Worm (Caenorhabditis elegans) whole organism, mixed stage, embryonic: Measurements from ENCODE around the gene R08C7.1.

Experiments used
- M03D4.4 ChIP-seq: sonication (generic microtip); optimal IDR thresholded peaks from 2 replicates; lab custom pipeline; 2017; ENCODE audit warnings: mild to moderate bottlenecking, missing genetic modification characterization, missing compliant biosample characterization
- bed-3 ChIP-seq: fragments of 200-800 bp; sonication (Bioruptor generic); optimal IDR thresholded peaks from 3 replicates; lab custom pipeline; 2018; ENCODE audit warnings: mild to moderate bottlenecking, missing genetic modification characterization, moderate library complexity, missing compliant biosample characterization
- blmp-1 ChIP-seq: fragments of 150-350 bp; optimal IDR thresholded peaks from 2 replicates; lab custom pipeline; 2014; ENCODE audit warnings: missing biosample characterization, missing genetic modification characterization
- ceh-39 ChIP-seq: fragments of 150-350 bp; optimal IDR thresholded peaks from 2 replicates; lab custom pipeline; 2014; ENCODE audit warnings: missing biosample characterization, missing genetic modification characterization
- ceh-43 ChIP-seq: fragments of 200-800 bp; sonication (Bioruptor generic); optimal IDR thresholded peaks from 2 replicates; lab custom pipeline; 2018; ENCODE audit warnings: mild to moderate bottlenecking, missing genetic modification characterization, moderate library complexity, missing compliant biosample characterization
- ceh-83 ChIP-seq: fragments of 200-800 bp; sonication (Bioruptor generic); optimal IDR thresholded peaks from 2 replicates; lab custom pipeline; 2018; ENCODE audit warnings: mild to moderate bottlenecking, missing genetic modification characterization, missing compliant biosample characterization
- ces-1 ChIP-seq: fragments of 150-350 bp; optimal IDR thresholded peaks from 2 replicates; lab custom pipeline; 2014; ENCODE audit warnings: missing biosample characterization, missing genetic modification reagents, missing genetic modification characterization
- cnd-1 ChIP-seq: fragments of 200-800 bp; sonication (Bioruptor generic); optimal IDR thresholded peaks from 2 replicates; lab custom pipeline; 2018; ENCODE audit warnings: mild to moderate bottlenecking, missing genetic modification characterization, missing compliant biosample characterization
- drap-1 ChIP-seq: fragments of 200-800 bp; sonication (Bioruptor generic); optimal IDR thresholded peaks from 3 replicates; lab custom pipeline; 2018; ENCODE audit warnings: mild to moderate bottlenecking, missing genetic modification characterization, missing compliant biosample characterization
- elt-1 ChIP-seq: sonication (generic microtip); optimal IDR thresholded peaks from 2 replicates; lab custom pipeline; 2017; ENCODE audit warnings: missing genetic modification characterization, mild to moderate bottlenecking, missing compliant biosample characterization, antibody characterized with exemption, moderate library complexity, borderline replicate concordance; ENCODE audit not compliant: insufficient read depth
- elt-3 ChIP-seq: fragments of 150-350 bp; optimal IDR thresholded peaks from 2 replicates; lab custom pipeline; 2014; ENCODE audit warnings: missing biosample characterization, missing genetic modification characterization
- flh-1 ChIP-seq: fragments of 200-800 bp; sonication (Bioruptor generic); optimal IDR thresholded peaks from 2 replicates; lab custom pipeline; 2018; ENCODE audit warnings: mild to moderate bottlenecking, missing genetic modification characterization, moderate library complexity, missing compliant biosample characterization
- ham-2 ChIP-seq: fragments of 200-800 bp; sonication (Bioruptor generic); optimal IDR thresholded peaks from 2 replicates; lab custom pipeline; 2018; ENCODE audit warnings: mild to moderate bottlenecking, missing genetic modification characterization, missing compliant biosample characterization
- hlh-1 ChIP-seq: fragments of 150-350 bp; optimal IDR thresholded peaks from 2 replicates; lab custom pipeline; 2014; ENCODE audit warnings: missing biosample characterization, missing genetic modification reagents, missing genetic modification characterization
- lin-32 ChIP-seq: fragments of 200-800 bp; sonication (Bioruptor generic); optimal IDR thresholded peaks from 2 replicates; lab custom pipeline; 2018; ENCODE audit warnings: mild to moderate bottlenecking, missing genetic modification characterization, missing compliant biosample characterization
- lsy-2 ChIP-seq: fragments of 150-350 bp; optimal IDR thresholded peaks from 2 replicates; lab custom pipeline; 2014; ENCODE audit warnings: missing biosample characterization, missing genetic modification characterization
- mab-5 ChIP-seq: fragments of 150-350 bp; optimal IDR thresholded peaks from 2 replicates; lab custom pipeline; 2014; ENCODE audit warnings: missing biosample characterization, missing genetic modification characterization
- mep-1 ChIP-seq: fragments of 150-350 bp; optimal IDR thresholded peaks from 2 replicates; lab custom pipeline; 2017; ENCODE audit warnings: missing biosample characterization, missing genetic modification reagents, missing genetic modification characterization, inconsistent platforms
- mls-2 ChIP-seq: sonication (generic microtip); optimal IDR thresholded peaks from 2 replicates; lab custom pipeline; 2016; ENCODE audit warnings: mild to moderate bottlenecking, missing genetic modification characterization, moderate library complexity, missing compliant biosample characterization
- nhr-12 ChIP-seq: fragments of 150-350 bp; optimal IDR thresholded peaks from 2 replicates; lab custom pipeline; 2014; ENCODE audit warnings: missing biosample characterization, missing genetic modification characterization
- nhr-2 ChIP-seq: fragments of 150-350 bp; optimal IDR thresholded peaks from 2 replicates; lab custom pipeline; 2014; ENCODE audit warnings: missing biosample characterization, missing genetic modification characterization
- nhr-237 ChIP-seq: fragments of 150-350 bp; optimal IDR thresholded peaks from 2 replicates; lab custom pipeline; 2014; ENCODE audit warnings: missing biosample characterization, missing genetic modification characterization
- nhr-28 ChIP-seq: fragments of 150-350 bp; optimal IDR thresholded peaks from 2 replicates; lab custom pipeline; 2014; ENCODE audit warnings: missing biosample characterization, missing genetic modification characterization
- nhr-76 ChIP-seq: sonication (generic microtip); optimal IDR thresholded peaks from 2 replicates; lab custom pipeline; 2017; ENCODE audit warnings: missing biosample characterization, missing genetic modification characterization
- pha-4 ChIP-seq: fragments of 150-350 bp; optimal IDR thresholded peaks from 2 replicates; lab custom pipeline; 2018; ENCODE audit warnings: missing biosample characterization, missing genetic modification reagents, missing genetic modification characterization
- sem-2 ChIP-seq: fragments of 200-800 bp; sonication (Bioruptor generic); optimal IDR thresholded peaks from 2 replicates; lab custom pipeline; 2018; ENCODE audit warnings: mild to moderate bottlenecking, missing genetic modification characterization, missing compliant biosample characterization
- snpc-4 ChIP-seq: fragments of 150-350 bp; optimal IDR thresholded peaks from 2 replicates; lab custom pipeline; 2014; ENCODE audit warnings: missing biosample characterization, missing genetic modification characterization
- sptf-1 ChIP-seq: sonication (generic microtip); optimal IDR thresholded peaks from 2 replicates; lab custom pipeline; 2017; ENCODE audit warnings: mild to moderate bottlenecking, missing genetic modification characterization, moderate library complexity, missing compliant biosample characterization
- tbx-8 ChIP-seq: fragments of 200-800 bp; sonication (Bioruptor generic); optimal IDR thresholded peaks from 2 replicates; lab custom pipeline; 2018; ENCODE audit warnings: mild to moderate bottlenecking, missing genetic modification characterization, moderate library complexity, missing compliant biosample characterization
- unc-120 ChIP-seq: sonication (generic microtip); optimal IDR thresholded peaks from 2 replicates; lab custom pipeline; 2017; ENCODE audit warnings: missing genetic modification characterization, missing compliant biosample characterization; ENCODE audit not compliant: poor library complexity, severe bottlenecking
- unc-39 ChIP-seq: fragments of 150-350 bp; optimal IDR thresholded peaks from 2 replicates; lab custom pipeline; 2014; ENCODE audit warnings: missing biosample characterization, missing genetic modification characterization
- unc-62 ChIP-seq: fragments of 150-350 bp; optimal IDR thresholded peaks from 2 replicates; lab custom pipeline; 2014; ENCODE audit warnings: missing biosample characterization, missing genetic modification reagents, missing genetic modification characterization
- zip-8 ChIP-seq: fragments of 150-350 bp; optimal IDR thresholded peaks from 2 replicates; lab custom pipeline; 2014; ENCODE audit warnings: missing biosample characterization, missing genetic modification characterization
- ztf-11 ChIP-seq: fragments of 150-350 bp; optimal IDR thresholded peaks from 2 replicates; lab custom pipeline; 2014; ENCODE audit warnings: missing biosample characterization, missing genetic modification characterization

The R08C7.1 gene

ce11 chrIV:4434441-4435084 lies 17.1 kb upstream of the R08C7.1 start, which contains the start of the genes R08C7.8 and R08C7.4:
R08C7.8 (minus strand) TSS chrIV:4434541.
R08C7.4 (plus strand) TSS chrIV:4435034.
- TF ChIP-seq cnd-1 (tag; lab: Kevin White, UChicago): no peak
- TF ChIP-seq unc-120 (tag; lab: Kevin White, UChicago): no peak
- no peak for TF ChIP-seq mep-1 (tag; lab: Kevin White, UChicago)
- no peak for TF ChIP-seq nhr-12 (tag; lab: Kevin White, UChicago)
- no peak for TF ChIP-seq nhr-28 (tag; lab: Kevin White, UChicago)
- TF ChIP-seq pha-4 (tag; lab: Kevin White, UChicago): no peak
- no peak for TF ChIP-seq ceh-83
- TF ChIP-seq zip-8 (tag; lab: Kevin White, UChicago): no peak
- TF ChIP-seq hlh-1 (tag; lab: Kevin White, UChicago): no peak
- TF ChIP-seq unc-39 (tag; lab: Kevin White, UChicago): no peak
- TF ChIP-seq ceh-39: no peak
- TF ChIP-seq elt-3: no peak

ce11 chrIV:4437825-4438224 lies 13.9 kb upstream of the R08C7.1 start:
- TF ChIP-seq sptf-1 (tag; lab: Kevin White, UChicago) (no peak), bed-3 (GFP tag; lab: Kevin White, UChicago) (no peak), ceh-83 (no peak), ham-2 (GFP tag; lab: Kevin White, UChicago) (peak; percentile 56), blmp-1 (tag; lab: Kevin White, UChicago) (no peak), elt-3 (no peak), elt-1 (peak; percentile 92), snpc-4 (no peak)
- TF ChIP-seq, all 35 proteins: peak for 2

DNA sequence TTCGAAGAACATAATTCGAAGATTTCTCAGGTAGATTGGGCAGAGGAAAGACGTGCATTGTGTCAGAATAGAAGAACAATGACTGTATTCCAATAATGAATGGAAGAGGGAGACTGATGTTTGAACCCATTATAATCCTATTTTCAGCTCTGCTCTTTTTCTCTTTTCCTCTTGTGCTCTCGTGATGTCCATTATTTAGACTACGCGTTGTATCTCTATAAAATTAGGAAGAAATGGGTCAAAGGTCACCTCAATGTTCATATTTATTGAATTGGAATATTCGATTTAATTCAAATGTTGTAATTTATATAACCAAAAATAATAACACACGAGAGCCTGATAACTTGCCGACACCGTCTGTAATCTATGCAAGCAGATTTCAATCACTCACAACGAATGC lies 12.5 kb upstream of the R08C7.1 start, which contains the start of gene fbxb-74:
fbxb-74 (minus strand) TSS at position 101 of the 400 bp plus-strand sequence.
- TF ChIP-seq blmp-1 (tag; lab: Kevin White, UChicago) (no peak), zip-8 (tag; lab: Kevin White, UChicago) (no peak), nhr-76 (tag; lab: Kevin White, UChicago) (no peak), bed-3 (GFP tag; lab: Kevin White, UChicago) (no peak), ceh-83 (no peak), unc-120 (tag; lab: Kevin White, UChicago) (no peak), nhr-2 (tag; lab: Kevin White, UChicago) (no peak), mab-5 (tag; lab: Kevin White, UChicago) (no peak), mep-1 (tag; lab: Kevin White, UChicago) (no peak), mls-2 (tag; lab: Kevin White, UChicago) (no peak), lsy-2 (tag; lab: Kevin White, UChicago) (no peak), lin-32 (GFP tag; lab: Kevin White, UChicago) (no peak), cnd-1 (tag; lab: Kevin White, UChicago) (no peak), sem-2 (GFP tag; lab: Kevin White, UChicago) (no peak), elt-3 (no peak), sptf-1 (tag; lab: Kevin White, UChicago) (no peak), hlh-1 (tag; lab: Kevin White, UChicago) (no peak), unc-39 (tag; lab: Kevin White, UChicago) (no peak), drap-1 (no peak), nhr-237 (no peak)

DNA sequence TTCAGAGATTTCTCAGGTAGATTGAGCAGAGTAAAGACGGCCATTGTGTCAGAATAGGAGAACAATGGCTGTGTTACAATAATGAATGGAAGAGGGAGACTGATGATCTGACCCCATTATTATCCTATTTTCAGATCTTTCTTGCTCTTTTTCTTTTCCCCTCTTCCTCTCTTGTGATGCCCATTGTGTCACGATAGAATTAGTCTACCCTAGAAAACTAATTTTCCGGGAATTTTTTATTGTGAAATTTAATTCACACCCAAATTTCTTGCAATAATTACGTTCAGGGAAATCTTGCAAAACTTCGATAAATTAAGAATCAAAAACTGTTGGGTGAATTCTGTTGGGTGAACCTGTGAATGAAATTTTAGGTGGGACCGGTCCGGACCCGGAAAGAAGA lies 10.6 kb upstream of the R08C7.1 start, which contains the start of gene fbxb-75:
fbxb-75 (minus strand) TSS at position 101 of the 400 bp plus-strand sequence.
- no peak for TF ChIP-seq ztf-11
- no peak for TF ChIP-seq tbx-8 (GFP tag; lab: Kevin White, UChicago)
- TF ChIP-seq unc-120 (tag; lab: Kevin White, UChicago): no peak
- no peak for TF ChIP-seq nhr-28 (tag; lab: Kevin White, UChicago)
- TF ChIP-seq elt-1: peak; percentile 28
- no peak for TF ChIP-seq ceh-43
- TF ChIP-seq drap-1: no peak

- TF ChIP-seq nhr-237: peak; percentile 87
- TF ChIP-seq ceh-43: no peak
- no peak for TF ChIP-seq unc-39 (tag; lab: Kevin White, UChicago)
- no peak for TF ChIP-seq nhr-12 (tag; lab: Kevin White, UChicago)
- no peak for TF ChIP-seq elt-1
- no peak for TF ChIP-seq mab-5 (tag; lab: Kevin White, UChicago)
- no peak for TF ChIP-seq bed-3 (GFP tag; lab: Kevin White, UChicago)
- peak; percentile 33 for TF ChIP-seq ceh-83
- TF ChIP-seq nhr-28 (tag; lab: Kevin White, UChicago): no peak
- TF ChIP-seq flh-1 (GFP tag; lab: Kevin White, UChicago): no peak
- TF ChIP-seq blmp-1 (tag; lab: Kevin White, UChicago): no peak
- TF ChIP-seq nhr-2 (tag; lab: Kevin White, UChicago): peak; percentile 63
- peak; percentile 52 for TF ChIP-seq mls-2 (tag; lab: Kevin White, UChicago)
- no peak for TF ChIP-seq nhr-76 (tag; lab: Kevin White, UChicago)
- peak; percentile 67 for TF ChIP-seq hlh-1 (tag; lab: Kevin White, UChicago)
- TF ChIP-seq ces-1 (GFP tag; lab: Kevin White, UChicago): peak; percentile 70
- peak; percentile 96 for TF ChIP-seq mep-1 (tag; lab: Kevin White, UChicago)
- peak; percentile 32 for TF ChIP-seq drap-1
- TF ChIP-seq M03D4.4 (tag; lab: Kevin White, UChicago): no peak
- peak; percentile 78 for TF ChIP-seq unc-62 (GFP tag; lab: Kevin White, UChicago)
- peak; percentile 46 for TF ChIP-seq unc-120 (tag; lab: Kevin White, UChicago)
- peak; percentile 90 for TF ChIP-seq ceh-39
- no peak for TF ChIP-seq elt-3
- TF ChIP-seq sptf-1 (tag; lab: Kevin White, UChicago): peak; percentile 61
- no peak for TF ChIP-seq sem-2 (GFP tag; lab: Kevin White, UChicago)
- no peak for TF ChIP-seq zip-8 (tag; lab: Kevin White, UChicago)
- no peak for TF ChIP-seq ham-2 (GFP tag; lab: Kevin White, UChicago)
- TF ChIP-seq ztf-11: no peak
- TF ChIP-seq lin-32 (GFP tag; lab: Kevin White, UChicago): peak; percentile 30
Observed at ce11 chrIV:4445711-4446290, 5.9 kb upstream of the R08C7.1 start, which contains the start of the genes wapl-1 and htz-1. wapl-1 (minus strand) TSS chrIV:4445740. htz-1 (plus strand) TSS chrIV:4446216.
